Worm (Caenorhabditis elegans): ENCODE measurements around the gene pals-26.

DNA sequence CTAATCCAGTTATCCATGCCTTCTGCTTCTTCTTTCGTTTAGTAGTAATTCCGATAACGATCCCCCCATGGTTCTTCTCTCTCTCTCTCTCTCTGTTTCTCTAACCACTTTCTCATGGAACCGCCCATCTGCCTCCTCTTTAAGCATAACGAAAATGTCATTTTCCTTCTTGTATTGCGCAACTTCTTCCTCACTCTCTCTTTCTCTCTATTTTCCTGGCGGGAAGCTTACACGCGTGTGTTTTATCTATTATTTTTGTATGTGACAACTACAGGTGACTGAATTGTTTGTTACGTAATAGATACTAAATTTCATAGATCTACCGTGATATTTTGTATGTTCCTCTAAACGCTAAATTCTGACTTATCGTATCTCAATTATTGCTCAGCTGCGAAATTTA is 15.5 kb downstream of the pals-26 start:
- no peak for TF ChIP-seq tab-1 (GFP tag; IDR thresholded peaks at IDR 0.05)
- TF ChIP-seq ref-1 (GFP tag; conservative IDR thresholded peaks at IDR 0.05) = no peak
- no peak for TF ChIP-seq klf-2 (GFP tag; conservative IDR thresholded peaks at IDR 0.05)

All from whole organism, midembryonic.